Fruit fly (Drosophila melanogaster) whole organism, embryonic: ENCODE measurements around the gene CG12560.

Experiments used
- CG11085 ChIP-seq: fragments of 200-800 bp; sonication (Bioruptor generic); IDR thresholded peaks from 2 replicates; pipeline ENCODE4 v1.3.6; 2022; ENCODE audit warnings: missing biosample characterization, missing genetic modification characterization
- CG12391 ChIP-seq: fragments of 200-800 bp; sonication (Bioruptor generic); optimal IDR thresholded peaks from 3 replicates; lab custom pipeline; 2018; ENCODE audit warnings: missing biosample characterization, mild to moderate bottlenecking, missing genetic modification characterization, moderate library complexity
- CG14441 ChIP-seq: fragments of 200-800 bp; sonication (Bioruptor generic); IDR thresholded peaks from 2 replicates; pipeline ENCODE4 v1.3.6; 2022; ENCODE audit warnings: missing biosample characterization, missing genetic modification characterization
- CG15269 ChIP-seq: fragments of 200-800 bp; sonication (Bioruptor generic); optimal IDR thresholded peaks from 2 replicates; lab custom pipeline; 2018; ENCODE audit warnings: missing biosample characterization, mild to moderate bottlenecking, missing genetic modification characterization, moderate library complexity
- CG1529 ChIP-seq: fragments of 200-800 bp; sonication (Bioruptor generic); optimal IDR thresholded peaks from 3 replicates; lab custom pipeline; 2018; ENCODE audit warnings: missing biosample characterization, missing genetic modification characterization
- CG17385 ChIP-seq: fragments of 200-800 bp; sonication (Bioruptor generic); optimal IDR thresholded peaks from 3 replicates; lab custom pipeline; 2018; ENCODE audit warnings: missing biosample characterization, mild to moderate bottlenecking, missing genetic modification characterization
- CG17612 ChIP-seq: fragments of 200-800 bp; sonication (Bioruptor generic); IDR thresholded peaks from 2 replicates; pipeline ENCODE4 v1.3.6; 2022; ENCODE audit warnings: missing biosample characterization, missing genetic modification characterization
- CG18599 ChIP-seq: fragments of 200-800 bp; sonication (Bioruptor generic); optimal IDR thresholded peaks from 3 replicates; lab custom pipeline; 2017; ENCODE audit warnings: missing biosample characterization, missing genetic modification characterization, mild to moderate bottlenecking, moderate library complexity, missing genetic modification reagents
- CG30431 ChIP-seq: fragments of 200-800 bp; sonication (Bioruptor generic); optimal IDR thresholded peaks from 2 replicates; lab custom pipeline; 2017; ENCODE audit warnings: missing biosample characterization, missing genetic modification characterization
- CG31388 ChIP-seq: fragments of 200-800 bp; sonication (Bioruptor generic); optimal IDR thresholded peaks from 2 replicates; lab custom pipeline; 2016; ENCODE audit warnings: missing biosample characterization, missing genetic modification characterization
- CG3163 ChIP-seq: fragments of 200-800 bp; sonication (Bioruptor generic); optimal IDR thresholded peaks from 3 replicates; lab custom pipeline; 2016; ENCODE audit warnings: missing biosample characterization, missing genetic modification characterization
- CG4730 ChIP-seq: fragments of 200-800 bp; sonication (Bioruptor generic); IDR thresholded peaks from 2 replicates; pipeline ENCODE4 v1.3.6; 2022; ENCODE audit warnings: missing biosample characterization, missing genetic modification characterization
- CG6175 ChIP-seq: fragments of 200-800 bp; sonication (Bioruptor generic); IDR thresholded peaks from 3 replicates; pipeline ENCODE4 v1.3.6; 2022; ENCODE audit warnings: missing biosample characterization, missing genetic modification characterization
- CG6654 ChIP-seq: fragments of 200-800 bp; sonication (Bioruptor generic); optimal IDR thresholded peaks from 2 replicates; lab custom pipeline; 2017; ENCODE audit warnings: missing biosample characterization, mild to moderate bottlenecking, missing genetic modification characterization
- CG7839 ChIP-seq: fragments of 200-800 bp; sonication (Bioruptor generic); optimal IDR thresholded peaks from 3 replicates; lab custom pipeline; 2018; ENCODE audit warnings: missing biosample characterization, mild to moderate bottlenecking, missing genetic modification characterization, moderate library complexity
- CG8388 ChIP-seq: fragments of 200-800 bp; sonication (Bioruptor generic); optimal IDR thresholded peaks from 2 replicates; lab custom pipeline; 2019; ENCODE audit warnings: missing biosample characterization, mild to moderate bottlenecking, missing genetic modification characterization, moderate library complexity
- CG9727 ChIP-seq: fragments of 200-800 bp; sonication (Bioruptor generic); optimal IDR thresholded peaks from 3 replicates; lab custom pipeline; 2017; ENCODE audit warnings: missing biosample characterization, mild to moderate bottlenecking, missing genetic modification characterization
- CG9876 ChIP-seq: fragments of 200-800 bp; sonication (Bioruptor generic); optimal IDR thresholded peaks from 2 replicates; lab custom pipeline; 2016; ENCODE audit warnings: missing biosample characterization, missing genetic modification characterization
- Fer2 ChIP-seq: fragments of 200-800 bp; sonication (Bioruptor generic); optimal IDR thresholded peaks from 2 replicates; lab custom pipeline; 2018; ENCODE audit warnings: missing biosample characterization, mild to moderate bottlenecking, missing genetic modification characterization, moderate library complexity
- Gsc ChIP-seq: fragments of 200-800 bp; sonication (Bioruptor generic); IDR thresholded peaks from 2 replicates; pipeline ENCODE4 v1.3.6; 2022; ENCODE audit warnings: missing biosample characterization, missing genetic modification characterization
- HLHmδ ChIP-seq: fragments of 200-800 bp; sonication (Bioruptor generic); optimal IDR thresholded peaks from 2 replicates; lab custom pipeline; 2018; ENCODE audit warnings: missing biosample characterization, mild to moderate bottlenecking, missing genetic modification characterization, moderate library complexity
- Hr3 ChIP-seq: fragments of 200-800 bp; sonication (Bioruptor generic); optimal IDR thresholded peaks from 3 replicates; lab custom pipeline; 2016; ENCODE audit warnings: missing biosample characterization, missing genetic modification characterization
- Hr78 ChIP-seq, 2 experiments: fragments of 200-800 bp in 1 of 2; fragments of >200 bp in 1 of 2; sonication (Bioruptor generic) in 1 of 2; optimal IDR thresholded peaks; 2 replicates each; lab custom pipeline; 2017 to 2019; ENCODE audit warnings: missing biosample characterization in 2 of 2, missing genetic modification characterization in 2 of 2, mild to moderate bottlenecking in 1 of 2, moderate library complexity in 1 of 2
- MBD-R2 ChIP-seq: fragments of 200-800 bp; sonication (Bioruptor generic); IDR thresholded peaks from 2 replicates; pipeline ENCODE4 v1.3.6; 2022; ENCODE audit warnings: missing biosample characterization, missing genetic modification characterization
- Mes4 ChIP-seq: fragments of 200-800 bp; sonication (Bioruptor generic); optimal IDR thresholded peaks from 2 replicates; lab custom pipeline; 2016; ENCODE audit warnings: missing biosample characterization, missing genetic modification characterization
- Mrtf ChIP-seq: fragments of 200-800 bp; sonication (Bioruptor generic); IDR thresholded peaks from 3 replicates; pipeline ENCODE4 v1.3.6; 2022; ENCODE audit warnings: missing biosample characterization, missing genetic modification characterization
- Nf-YB ChIP-seq: fragments of 200-800 bp; sonication (Bioruptor generic); optimal IDR thresholded peaks from 3 replicates; lab custom pipeline; 2019; ENCODE audit warnings: missing biosample characterization, mild to moderate bottlenecking, missing genetic modification characterization, moderate library complexity
- Ravus ChIP-seq: fragments of 200-800 bp; sonication (Bioruptor generic); IDR thresholded peaks from 2 replicates; pipeline ENCODE4 v1.3.6; 2022; ENCODE audit warnings: missing biosample characterization, missing genetic modification characterization
- Side ChIP-seq: fragments of 200-800 bp; sonication (Bioruptor generic); optimal IDR thresholded peaks from 2 replicates; lab custom pipeline; 2016; ENCODE audit warnings: missing biosample characterization, missing genetic modification characterization
- Tbp ChIP-seq: fragments of >200 bp; optimal IDR thresholded peaks from 2 replicates; lab custom pipeline; 2018; ENCODE audit warnings: missing biosample characterization, missing genetic modification characterization
- cad ChIP-seq: fragments of >200 bp; optimal IDR thresholded peaks from 2 replicates; lab custom pipeline; 2017; ENCODE audit warnings: missing biosample characterization, missing genetic modification characterization
- cwo ChIP-seq: fragments of 200-800 bp; sonication (Bioruptor generic); optimal IDR thresholded peaks from 3 replicates; lab custom pipeline; 2017; ENCODE audit warnings: missing biosample characterization, missing genetic modification characterization, mild to moderate bottlenecking, moderate library complexity, missing genetic modification reagents
- dan ChIP-seq: fragments of 200-800 bp; sonication (Bioruptor generic); IDR thresholded peaks from 2 replicates; pipeline ENCODE4 v1.3.6; 2022; ENCODE audit warnings: missing biosample characterization, missing genetic modification characterization
- dimm ChIP-seq: fragments of 200-800 bp; sonication (Bioruptor generic); IDR thresholded peaks from 2 replicates; pipeline ENCODE4 v1.3.6; 2022; ENCODE audit warnings: missing biosample characterization, missing genetic modification characterization
- ems ChIP-seq: fragments of 200-800 bp; sonication (Bioruptor generic); optimal IDR thresholded peaks from 3 replicates; lab custom pipeline; 2016; ENCODE audit warnings: missing biosample characterization, missing genetic modification characterization
- fu2 ChIP-seq: fragments of 200-800 bp; sonication (Bioruptor generic); optimal IDR thresholded peaks from 2 replicates; lab custom pipeline; 2016; ENCODE audit warnings: missing biosample characterization, missing genetic modification characterization
- lmd ChIP-seq: fragments of 200-800 bp; sonication (Bioruptor generic); IDR thresholded peaks from 2 replicates; pipeline ENCODE4 v1.3.6; 2022; ENCODE audit warnings: missing biosample characterization, missing genetic modification characterization
- mam ChIP-seq: fragments of 200-800 bp; sonication (Bioruptor generic); optimal IDR thresholded peaks from 3 replicates; lab custom pipeline; 2016; ENCODE audit warnings: missing biosample characterization, missing genetic modification characterization
- mld ChIP-seq: fragments of 200-800 bp; sonication (Bioruptor generic); IDR thresholded peaks from 3 replicates; pipeline ENCODE4 v1.3.6; 2022; ENCODE audit warnings: missing biosample characterization, missing genetic modification characterization; ENCODE audit not compliant: partially characterized antibody
- nmo ChIP-seq: fragments of 200-800 bp; sonication (Bioruptor generic); optimal IDR thresholded peaks from 2 replicates; lab custom pipeline; 2018; ENCODE audit warnings: missing biosample characterization, mild to moderate bottlenecking, missing genetic modification characterization, moderate library complexity
- pb ChIP-seq: fragments of 200-800 bp; sonication (Bioruptor generic); optimal IDR thresholded peaks from 3 replicates; lab custom pipeline; 2016; ENCODE audit warnings: missing biosample characterization, missing genetic modification characterization
- pho ChIP-seq: fragments of 200-800 bp; sonication (Bioruptor generic); optimal IDR thresholded peaks from 2 replicates; lab custom pipeline; 2016; ENCODE audit warnings: missing biosample characterization, missing genetic modification characterization
- ranshi ChIP-seq: fragments of 200-800 bp; sonication (Bioruptor generic); IDR thresholded peaks from 2 replicates; pipeline ENCODE4 v1.3.6; 2022; ENCODE audit warnings: missing biosample characterization, missing genetic modification characterization
- sens ChIP-seq: fragments of 200-800 bp; sonication (Bioruptor generic); peaks from one replicate; lab custom pipeline; 2016; ENCODE audit warnings: missing biosample characterization, missing genetic modification characterization
- sim ChIP-seq: fragments of 200-800 bp; sonication (Bioruptor generic); IDR thresholded peaks from 2 replicates; pipeline ENCODE4 v1.3.6; 2022; ENCODE audit warnings: missing biosample characterization, missing genetic modification characterization
- stwl ChIP-seq: fragments of 200-800 bp; sonication (Bioruptor generic); optimal IDR thresholded peaks from 3 replicates; lab custom pipeline; 2018; ENCODE audit warnings: missing biosample characterization, mild to moderate bottlenecking, missing genetic modification characterization, moderate library complexity
- tgo ChIP-seq: fragments of 200-800 bp; sonication (Bioruptor generic); IDR thresholded peaks from 3 replicates; pipeline ENCODE4 v1.3.6; 2022; ENCODE audit warnings: missing biosample characterization, missing genetic modification characterization
- trem ChIP-seq: fragments of 200-800 bp; optimal IDR thresholded peaks from 3 replicates; lab custom pipeline; 2019; ENCODE audit warnings: missing biosample characterization, mild to moderate bottlenecking, missing genetic modification characterization, moderate library complexity
- trh ChIP-seq: fragments of 200-800 bp; sonication (Bioruptor generic); optimal IDR thresholded peaks from 2 replicates; lab custom pipeline; 2016; ENCODE audit warnings: missing biosample characterization, missing genetic modification characterization
- tup ChIP-seq: fragments of 200-800 bp; sonication (Bioruptor generic); optimal IDR thresholded peaks from 2 replicates; lab custom pipeline; 2016; ENCODE audit warnings: missing biosample characterization, mild to moderate bottlenecking, missing genetic modification characterization, moderate library complexity
- wek ChIP-seq: fragments of 200-800 bp; sonication (Bioruptor generic); optimal IDR thresholded peaks from 3 replicates; lab custom pipeline; 2018; ENCODE audit warnings: missing biosample characterization, mild to moderate bottlenecking, missing genetic modification characterization, moderate library complexity
- wor ChIP-seq: fragments of 200-800 bp; sonication (Bioruptor generic); IDR thresholded peaks from 2 replicates; pipeline ENCODE4 v1.3.6; 2022; ENCODE audit warnings: missing biosample characterization, missing genetic modification characterization

CG12560 gene

dm6 chr2L:7964611-7965010 lies 44.7 kb downstream of the CG12560 start (continued):
- no peak for TF ChIP-seq CG6654
- peak; percentile 43 for TF ChIP-seq dimm (GFP tag; lab: Robert Waterston, UW)
- TF ChIP-seq wek (GFP tag; lab: Kevin White, UChicago), result peak; percentile 10
- TF ChIP-seq ranshi (GFP tag; lab: Robert Waterston, UW), result peak; percentile 77
- TF ChIP-seq CG14441 (GFP tag; lab: Robert Waterston, UW), result peak; percentile 83
- TF ChIP-seq Nf-YB (GFP tag; lab: Kevin White, UChicago), result peak; percentile 18
- peak; percentile 34; the same call in 1 of the 2 replicates for TF ChIP-seq MBD-R2
- peak; percentile 19 for TF ChIP-seq CG9876
- TF ChIP-seq tgo (GFP tag; lab: Robert Waterston, UW), result peak; percentile 87
- TF ChIP-seq CG1529 (GFP tag; lab: Kevin White, UChicago), result peak; percentile 40
- TF ChIP-seq CG30431 (GFP tag; lab: Kevin White, UChicago), result peak; percentile 43
- no peak for TF ChIP-seq mld (GFP tag; lab: Robert Waterston, UW)
- TF ChIP-seq sens (GFP tag; lab: Kevin White, UChicago), result peak; percentile 96
- peak; percentile 64 for TF ChIP-seq ems
- TF ChIP-seq cad, result no peak
- peak; percentile 68 for TF ChIP-seq mam
- peak; percentile 48 for TF ChIP-seq CG17612
- peak; percentile 80 for TF ChIP-seq CG8388
- peak; percentile 70 for TF ChIP-seq Hr3 (GFP tag; lab: Kevin White, UChicago)
- peak; percentile 48 for TF ChIP-seq CG9727
- peak; percentile 73 for TF ChIP-seq Mes4 (GFP tag; lab: Kevin White, UChicago)
- peak; percentile 53 for TF ChIP-seq Ravus (GFP tag; lab: Robert Waterston, UW)
- TF ChIP-seq Mrtf (GFP tag; lab: Robert Waterston, UW), result peak; percentile 78; the same call in 2 of the 3 replicates
- peak; percentile 49 for TF ChIP-seq pb (GFP tag; lab: Kevin White, UChicago)
- peak; percentile 71 for TF ChIP-seq nmo (GFP tag; lab: Kevin White, UChicago)
- TF ChIP-seq HLHmδ (GFP tag; lab: Kevin White, UChicago), result no peak
- peak; percentile 20 for TF ChIP-seq tup (GFP tag; lab: Kevin White, UChicago)
- peak; percentile 76 for TF ChIP-seq CG7839 (tag; lab: Kevin White, UChicago)
- TF ChIP-seq fu2, result peak; percentile 59
- TF ChIP-seq CG17385 (GFP tag; lab: Kevin White, UChicago), result peak; percentile 76
- TF ChIP-seq CG18599, result peak; percentile 58
- TF ChIP-seq stwl (tag; lab: Kevin White, UChicago), result no peak
- TF ChIP-seq Fer2 (tag; lab: Kevin White, UChicago), result no peak
- no peak for TF ChIP-seq Hr78 (GFP tag; optimal IDR thresholded peaks at IDR 0.05; lab: Kevin White, UChicago)
- peak; percentile 71 for TF ChIP-seq wor
- TF ChIP-seq CG15269 (tag; lab: Kevin White, UChicago), result peak; percentile 81
- TF ChIP-seq CG12391 (tag; lab: Kevin White, UChicago), result peak; percentile 78
- TF ChIP-seq sim (GFP tag; lab: Robert Waterston, UW), result peak; percentile 57; the same call in 1 of the 2 replicates
- peak; percentile 62 for TF ChIP-seq Side (GFP tag; lab: Kevin White, UChicago)
- peak; percentile 48; the same call in 1 of the 2 replicates for TF ChIP-seq CG11085 (GFP tag; lab: Robert Waterston, UW)
- peak; percentile 69 for TF ChIP-seq CG4730 (GFP tag; lab: Robert Waterston, UW)
- TF ChIP-seq lmd, result peak; percentile 78
- peak; percentile 3 for TF ChIP-seq pho (GFP tag; lab: Kevin White, UChicago)
- peak; percentile 34 for TF ChIP-seq CG3163 (GFP tag; lab: Kevin White, UChicago)
- no peak for TF ChIP-seq Tbp
- TF ChIP-seq trh (GFP tag; lab: Kevin White, UChicago), result peak; percentile 47
- no peak for TF ChIP-seq CG6175 (GFP tag; lab: Robert Waterston, UW)
- no peak for TF ChIP-seq Gsc (GFP tag; lab: Robert Waterston, UW)
- peak; percentile 34 for TF ChIP-seq cwo (GFP tag; lab: Kevin White, UChicago)
- TF ChIP-seq CG31388 (GFP tag; lab: Kevin White, UChicago), result peak; percentile 41
- TF ChIP-seq dan (GFP tag; lab: Robert Waterston, UW), result no peak
- peak; percentile 13 for TF ChIP-seq trem (tag; lab: Kevin White, UChicago)
